Worm (Caenorhabditis elegans) whole organism, early embryonic: ENCODE measurements around the gene F57G8.7.

Experiments
- B0310.2 ChIP-seq: sonication (generic microtip); optimal IDR thresholded peaks from 2 replicates; lab custom pipeline; 2016; ENCODE audit warnings: mild to moderate bottlenecking, missing genetic modification characterization, missing compliant biosample characterization
- F13C5.2 ChIP-seq: sonication (generic microtip); optimal IDR thresholded peaks from 2 replicates; lab custom pipeline; 2017; ENCODE audit warnings: mild to moderate bottlenecking, missing genetic modification characterization, inconsistent platforms, missing compliant biosample characterization
- aly-1 ChIP-seq: sonication (generic microtip); optimal IDR thresholded peaks from 2 replicates; lab custom pipeline; 2016; ENCODE audit warnings: missing genetic modification characterization, missing compliant biosample characterization
- ama-1 ChIP-seq: fragments of 150-350 bp; optimal IDR thresholded peaks from 2 replicates; lab custom pipeline; 2014
- ceh-13 ChIP-seq: fragments of 200-800 bp; sonication (Bioruptor generic); optimal IDR thresholded peaks from 2 replicates; lab custom pipeline; 2018; ENCODE audit warnings: mild to moderate bottlenecking, missing genetic modification characterization, missing compliant biosample characterization
- ets-7 ChIP-seq: sonication (generic microtip); optimal IDR thresholded peaks from 2 replicates; lab custom pipeline; 2016; ENCODE audit warnings: missing genotype, missing genetic modification characterization, missing compliant biosample characterization
- flt-1 ChIP-seq: fragments of 200-800 bp; sonication (Bioruptor generic); IDR thresholded peaks from 2 replicates; pipeline ENCODE4 v1.3.6; 2022; ENCODE audit warnings: missing genetic modification characterization, missing compliant biosample characterization
- hmg-4 ChIP-seq: fragments of 200-800 bp; sonication (Bioruptor generic); optimal IDR thresholded peaks from 2 replicates; lab custom pipeline; 2018; ENCODE audit warnings: mild to moderate bottlenecking, missing genetic modification characterization, missing compliant biosample characterization
- hnd-1 ChIP-seq: sonication (generic microtip); optimal IDR thresholded peaks from 2 replicates; lab custom pipeline; 2016; ENCODE audit warnings: missing genetic modification characterization, missing compliant biosample characterization
- sea-1 ChIP-seq: fragments of 200-800 bp; sonication (Bioruptor generic); conservative IDR thresholded peaks from 2 replicates; pipeline ENCODE4 v1.3.6; 2022; ENCODE audit warnings: missing genetic modification characterization, missing compliant biosample characterization
- tbx-11 ChIP-seq: fragments of 200-800 bp; sonication (Bioruptor generic); IDR thresholded peaks from 2 replicates; pipeline ENCODE4 v1.3.6; 2022; ENCODE audit warnings: missing genetic modification characterization, missing compliant biosample characterization
- tbx-37 ChIP-seq: fragments of 200-800 bp; sonication (Bioruptor generic); conservative IDR thresholded peaks from 2 replicates; pipeline ENCODE4 v1.3.6; 2022; ENCODE audit warnings: missing genetic modification reagents, missing genetic modification characterization, missing compliant biosample characterization

ce11 chrV:16298669-16299068 lies 30.3 kb upstream of the F57G8.7 start, which contains the start of gene srbc-84:
- TF ChIP-seq flt-1 (GFP tag; lab: Robert Waterston, UW) = no peak
- TF ChIP-seq B0310.2 (tag; lab: Kevin White, UChicago) = no peak
- TF ChIP-seq hnd-1 (tag; lab: Kevin White, UChicago) = no peak
- TF ChIP-seq ama-1 (lab: Kevin White, UChicago) = no peak
- no peak for TF ChIP-seq ceh-13 (GFP tag; lab: Kevin White, UChicago)
- TF ChIP-seq tbx-37 (GFP tag; lab: Robert Waterston, UW) = no peak
- no peak for TF ChIP-seq sea-1
- no peak for TF ChIP-seq aly-1 (tag; lab: Kevin White, UChicago)
- TF ChIP-seq ets-7 (tag; lab: Kevin White, UChicago) = no peak
- no peak for TF ChIP-seq hmg-4 (GFP tag; lab: Kevin White, UChicago)
- no peak for TF ChIP-seq tbx-11 (GFP tag; lab: Robert Waterston, UW)
- TF ChIP-seq F13C5.2 (tag; lab: Kevin White, UChicago) = no peak
